Fruit fly (Drosophila melanogaster) whole organism, pupa: ENCODE results near the gene CG15747.

Experiments used
- CG13204 ChIP-seq: fragments of 200-800 bp; sonication (Bioruptor generic); optimal IDR thresholded peaks from 2 replicates; lab custom pipeline; 2018; ENCODE audit warnings: missing biosample characterization, mild to moderate bottlenecking, missing genetic modification characterization, moderate library complexity
- CG15710 ChIP-seq: fragments of 200-800 bp; sonication (Bioruptor generic); optimal IDR thresholded peaks from 2 replicates; lab custom pipeline; 2018; ENCODE audit warnings: missing biosample characterization, mild to moderate bottlenecking, missing genetic modification characterization, moderate library complexity
- CG8301 ChIP-seq: fragments of 200-800 bp; sonication (Bioruptor generic); optimal IDR thresholded peaks from 2 replicates; lab custom pipeline; 2018; ENCODE audit warnings: missing biosample characterization, mild to moderate bottlenecking, missing genetic modification characterization
- EcR ChIP-seq: fragments of 200-800 bp; sonication (Bioruptor generic); optimal IDR thresholded peaks from 3 replicates; lab custom pipeline; 2019; ENCODE audit warnings: missing biosample characterization, missing genetic modification characterization, mild to moderate bottlenecking, moderate library complexity, missing genetic modification reagents
- Pif1A ChIP-seq: fragments of 200-800 bp; sonication (Bioruptor generic); optimal IDR thresholded peaks from 3 replicates; lab custom pipeline; 2016; ENCODE audit warnings: missing biosample characterization, missing genetic modification characterization
- Pif1B ChIP-seq: fragments of 200-800 bp; sonication (Bioruptor generic); optimal IDR thresholded peaks from 3 replicates; lab custom pipeline; 2016; ENCODE audit warnings: missing biosample characterization, missing genetic modification characterization
- fd96Ca ChIP-seq: fragments of 200-800 bp; sonication (Bioruptor generic); IDR thresholded peaks from 3 replicates; pipeline ENCODE4 v1.3.6; 2022; ENCODE audit warnings: missing biosample characterization, missing genetic modification characterization
- gl ChIP-seq: fragments of 200-800 bp; sonication (Bioruptor generic); optimal IDR thresholded peaks from 2 replicates; lab custom pipeline; 2018; ENCODE audit warnings: missing biosample characterization, mild to moderate bottlenecking, missing genetic modification characterization

dm6 chrX:13346998-13347397 lies 8.9 kb downstream of the CG15747 start:
- TF ChIP-seq gl (tag; lab: Kevin White, UChicago) = no peak
- TF ChIP-seq Pif1B (GFP tag; lab: Kevin White, UChicago) = no peak
- TF ChIP-seq CG15710 = no peak
- no peak for TF ChIP-seq fd96Ca (GFP tag; lab: Robert Waterston, UW)
- TF ChIP-seq CG13204 (GFP tag; lab: Kevin White, UChicago) = no peak
- TF ChIP-seq CG8301 (tag; lab: Kevin White, UChicago) = no peak
- no peak for TF ChIP-seq EcR (GFP tag; lab: Kevin White, UChicago)
- no peak for TF ChIP-seq Pif1A
